Worm (Caenorhabditis elegans) whole organism, mixed stage, embryonic: ENCODE results near the gene sms-2.

ENCODE experiments used
- M03D4.4 ChIP-seq: sonication (generic microtip); optimal IDR thresholded peaks from 2 replicates; lab custom pipeline; 2017; ENCODE audit warnings: mild to moderate bottlenecking, missing genetic modification characterization, missing compliant biosample characterization
- bed-3 ChIP-seq: fragments of 200-800 bp; sonication (Bioruptor generic); optimal IDR thresholded peaks from 3 replicates; lab custom pipeline; 2018; ENCODE audit warnings: mild to moderate bottlenecking, missing genetic modification characterization, moderate library complexity, missing compliant biosample characterization
- ceh-39 ChIP-seq: fragments of 150-350 bp; optimal IDR thresholded peaks from 2 replicates; lab custom pipeline; 2014; ENCODE audit warnings: missing biosample characterization, missing genetic modification characterization
- ceh-43 ChIP-seq: fragments of 200-800 bp; sonication (Bioruptor generic); optimal IDR thresholded peaks from 2 replicates; lab custom pipeline; 2018; ENCODE audit warnings: mild to moderate bottlenecking, missing genetic modification characterization, moderate library complexity, missing compliant biosample characterization
- ceh-83 ChIP-seq: fragments of 200-800 bp; sonication (Bioruptor generic); optimal IDR thresholded peaks from 2 replicates; lab custom pipeline; 2018; ENCODE audit warnings: mild to moderate bottlenecking, missing genetic modification characterization, missing compliant biosample characterization
- ces-1 ChIP-seq: fragments of 150-350 bp; optimal IDR thresholded peaks from 2 replicates; lab custom pipeline; 2014; ENCODE audit warnings: missing biosample characterization, missing genetic modification reagents, missing genetic modification characterization
- cnd-1 ChIP-seq: fragments of 200-800 bp; sonication (Bioruptor generic); optimal IDR thresholded peaks from 2 replicates; lab custom pipeline; 2018; ENCODE audit warnings: mild to moderate bottlenecking, missing genetic modification characterization, missing compliant biosample characterization
- drap-1 ChIP-seq: fragments of 200-800 bp; sonication (Bioruptor generic); optimal IDR thresholded peaks from 3 replicates; lab custom pipeline; 2018; ENCODE audit warnings: mild to moderate bottlenecking, missing genetic modification characterization, missing compliant biosample characterization
- elt-1 ChIP-seq: sonication (generic microtip); optimal IDR thresholded peaks from 2 replicates; lab custom pipeline; 2017; ENCODE audit warnings: missing genetic modification characterization, mild to moderate bottlenecking, missing compliant biosample characterization, antibody characterized with exemption, moderate library complexity, borderline replicate concordance; ENCODE audit not compliant: insufficient read depth
- elt-3 ChIP-seq: fragments of 150-350 bp; optimal IDR thresholded peaks from 2 replicates; lab custom pipeline; 2014; ENCODE audit warnings: missing biosample characterization, missing genetic modification characterization
- ham-2 ChIP-seq: fragments of 200-800 bp; sonication (Bioruptor generic); optimal IDR thresholded peaks from 2 replicates; lab custom pipeline; 2018; ENCODE audit warnings: mild to moderate bottlenecking, missing genetic modification characterization, missing compliant biosample characterization
- hlh-1 ChIP-seq: fragments of 150-350 bp; optimal IDR thresholded peaks from 2 replicates; lab custom pipeline; 2014; ENCODE audit warnings: missing biosample characterization, missing genetic modification reagents, missing genetic modification characterization
- lin-13 ChIP-seq: fragments of 150-350 bp; optimal IDR thresholded peaks from 2 replicates; lab custom pipeline; 2014; ENCODE audit warnings: missing biosample characterization, missing genetic modification characterization
- lin-32 ChIP-seq: fragments of 200-800 bp; sonication (Bioruptor generic); optimal IDR thresholded peaks from 2 replicates; lab custom pipeline; 2018; ENCODE audit warnings: mild to moderate bottlenecking, missing genetic modification characterization, missing compliant biosample characterization
- lsy-2 ChIP-seq: fragments of 150-350 bp; optimal IDR thresholded peaks from 2 replicates; lab custom pipeline; 2014; ENCODE audit warnings: missing biosample characterization, missing genetic modification characterization
- mab-5 ChIP-seq: fragments of 150-350 bp; optimal IDR thresholded peaks from 2 replicates; lab custom pipeline; 2014; ENCODE audit warnings: missing biosample characterization, missing genetic modification characterization
- mep-1 ChIP-seq: fragments of 150-350 bp; optimal IDR thresholded peaks from 2 replicates; lab custom pipeline; 2017; ENCODE audit warnings: missing biosample characterization, missing genetic modification reagents, missing genetic modification characterization, inconsistent platforms
- mls-2 ChIP-seq: sonication (generic microtip); optimal IDR thresholded peaks from 2 replicates; lab custom pipeline; 2016; ENCODE audit warnings: mild to moderate bottlenecking, missing genetic modification characterization, moderate library complexity, missing compliant biosample characterization
- nhr-2 ChIP-seq: fragments of 150-350 bp; optimal IDR thresholded peaks from 2 replicates; lab custom pipeline; 2014; ENCODE audit warnings: missing biosample characterization, missing genetic modification characterization
- nhr-237 ChIP-seq: fragments of 150-350 bp; optimal IDR thresholded peaks from 2 replicates; lab custom pipeline; 2014; ENCODE audit warnings: missing biosample characterization, missing genetic modification characterization
- nhr-28 ChIP-seq: fragments of 150-350 bp; optimal IDR thresholded peaks from 2 replicates; lab custom pipeline; 2014; ENCODE audit warnings: missing biosample characterization, missing genetic modification characterization
- nhr-76 ChIP-seq: sonication (generic microtip); optimal IDR thresholded peaks from 2 replicates; lab custom pipeline; 2017; ENCODE audit warnings: missing biosample characterization, missing genetic modification characterization
- pha-4 ChIP-seq: fragments of 150-350 bp; optimal IDR thresholded peaks from 2 replicates; lab custom pipeline; 2018; ENCODE audit warnings: missing biosample characterization, missing genetic modification reagents, missing genetic modification characterization
- snpc-4 ChIP-seq: fragments of 150-350 bp; optimal IDR thresholded peaks from 2 replicates; lab custom pipeline; 2014; ENCODE audit warnings: missing biosample characterization, missing genetic modification characterization
- sptf-1 ChIP-seq: sonication (generic microtip); optimal IDR thresholded peaks from 2 replicates; lab custom pipeline; 2017; ENCODE audit warnings: mild to moderate bottlenecking, missing genetic modification characterization, moderate library complexity, missing compliant biosample characterization
- unc-120 ChIP-seq: sonication (generic microtip); optimal IDR thresholded peaks from 2 replicates; lab custom pipeline; 2017; ENCODE audit warnings: missing genetic modification characterization, missing compliant biosample characterization; ENCODE audit not compliant: poor library complexity, severe bottlenecking
- unc-62 ChIP-seq: fragments of 150-350 bp; optimal IDR thresholded peaks from 2 replicates; lab custom pipeline; 2014; ENCODE audit warnings: missing biosample characterization, missing genetic modification reagents, missing genetic modification characterization
- zip-8 ChIP-seq: fragments of 150-350 bp; optimal IDR thresholded peaks from 2 replicates; lab custom pipeline; 2014; ENCODE audit warnings: missing biosample characterization, missing genetic modification characterization
- ztf-11 ChIP-seq: fragments of 150-350 bp; optimal IDR thresholded peaks from 2 replicates; lab custom pipeline; 2014; ENCODE audit warnings: missing biosample characterization, missing genetic modification characterization

The sms-2 gene

DNA sequence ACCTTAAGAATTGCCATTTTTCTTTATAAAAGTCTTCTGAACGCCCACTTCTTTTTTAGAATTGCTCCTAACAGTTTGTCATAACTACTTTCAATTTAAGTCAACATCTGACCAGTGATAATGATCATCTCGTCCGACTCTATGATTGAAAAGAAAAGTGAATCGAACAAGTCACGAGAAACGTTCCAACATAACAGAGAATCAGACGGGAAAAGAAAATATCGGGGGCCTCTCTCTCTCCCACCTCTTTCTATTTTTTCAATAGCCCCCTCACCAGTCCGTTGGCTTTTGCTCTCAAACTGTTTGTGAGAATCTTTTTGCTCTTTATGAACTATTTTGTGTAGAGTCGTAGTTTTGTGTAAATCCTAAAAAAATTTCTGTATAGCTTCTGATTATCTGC is 21.1 kb downstream of the sms-2 start:
- TF ChIP-seq nhr-28 (tag; lab: Kevin White, UChicago): no peak
- TF ChIP-seq mab-5: no peak
- TF ChIP-seq unc-62 (GFP tag; lab: Kevin White, UChicago): no peak
- no peak for TF ChIP-seq bed-3 (GFP tag; lab: Kevin White, UChicago)
- TF ChIP-seq nhr-2 (tag; lab: Kevin White, UChicago): no peak
- TF ChIP-seq ztf-11: no peak
- no peak for TF ChIP-seq drap-1 (GFP tag; lab: Kevin White, UChicago)
- TF ChIP-seq cnd-1: no peak
- TF ChIP-seq nhr-76: no peak
- no peak for TF ChIP-seq ceh-39
- no peak for TF ChIP-seq elt-1 (tag; lab: Kevin White, UChicago)
- no peak for TF ChIP-seq zip-8 (tag; lab: Kevin White, UChicago)
- no peak for TF ChIP-seq hlh-1
- TF ChIP-seq, all 35 proteins: peak for 0

DNA sequence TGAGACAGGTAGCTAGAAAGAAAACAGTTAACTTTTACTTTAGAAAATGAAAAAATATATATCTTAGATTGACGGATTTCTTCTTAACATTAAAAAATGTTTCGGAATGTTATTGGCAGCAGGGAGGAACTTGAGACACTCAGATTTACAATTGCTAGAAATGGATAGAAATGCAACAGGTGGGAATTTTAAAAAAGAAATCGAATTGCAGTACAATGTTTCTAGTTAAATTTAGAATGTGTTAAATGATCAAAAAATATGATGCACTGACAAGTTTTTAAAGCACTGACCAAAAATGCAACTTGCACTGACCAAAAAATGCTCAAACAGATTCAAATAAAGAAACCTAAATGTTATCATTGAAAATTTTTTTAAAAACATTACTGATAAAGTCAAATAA is 22.6 kb downstream of the sms-2 start:
- no peak for TF ChIP-seq lin-13
- no peak for TF ChIP-seq bed-3 (GFP tag; lab: Kevin White, UChicago)
- no peak for TF ChIP-seq hlh-1
- no peak for TF ChIP-seq nhr-76
- no peak for TF ChIP-seq nhr-28 (tag; lab: Kevin White, UChicago)
- TF ChIP-seq ces-1 (GFP tag; lab: Kevin White, UChicago): no peak
- TF ChIP-seq ztf-11: no peak
- no peak for TF ChIP-seq ceh-43 (GFP tag; lab: Kevin White, UChicago)
- TF ChIP-seq ceh-83 (GFP tag; lab: Kevin White, UChicago): no peak
- TF ChIP-seq drap-1 (GFP tag; lab: Kevin White, UChicago): no peak
- no peak for TF ChIP-seq zip-8 (tag; lab: Kevin White, UChicago)
- TF ChIP-seq nhr-237 (tag; lab: Kevin White, UChicago): no peak

DNA sequence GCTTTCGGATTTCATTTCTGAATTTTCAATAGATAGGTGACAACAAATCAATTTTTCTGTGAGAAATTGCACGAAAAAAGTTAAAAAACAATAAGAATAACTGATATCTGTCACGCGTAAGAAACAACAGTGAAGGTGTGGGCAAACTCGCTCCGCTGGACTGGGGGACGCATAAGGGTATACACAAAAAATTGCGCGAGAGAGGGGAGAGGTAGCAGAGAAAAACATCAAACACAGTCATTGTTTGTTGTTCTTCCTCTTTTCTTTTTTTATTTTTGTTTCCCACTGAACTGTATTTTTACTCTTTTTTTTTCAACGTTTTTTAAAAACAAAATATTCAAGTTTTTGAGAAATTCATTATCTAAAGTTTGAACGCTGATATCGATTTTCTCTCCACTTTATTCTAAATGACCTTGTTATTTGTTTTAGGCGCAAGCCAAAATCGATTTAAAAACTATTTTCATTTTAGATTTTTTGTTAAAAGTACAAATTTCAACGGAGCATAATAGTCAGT is 24.1 kb downstream of the sms-2 start, which contains the start of the genes pifk-1 and tbc-11:
Gene pifk-1 (minus strand): TSS at position 17 of the 514 bp plus-strand sequence.
Gene tbc-11 (plus strand): TSS at position 464 of the 514 bp plus-strand sequence.
- TF ChIP-seq pha-4 (tag; lab: Kevin White, UChicago) (peak; percentile 12), ceh-43 (GFP tag; lab: Kevin White, UChicago) (no peak), mep-1 (tag; lab: Kevin White, UChicago) (peak; percentile 70), elt-3 (tag; lab: Kevin White, UChicago) (no peak), nhr-76 (no peak), unc-120 (peak; percentile 26), mls-2 (tag; lab: Kevin White, UChicago) (no peak)
- TF ChIP-seq, all 35 proteins: peak for 3

DNA sequence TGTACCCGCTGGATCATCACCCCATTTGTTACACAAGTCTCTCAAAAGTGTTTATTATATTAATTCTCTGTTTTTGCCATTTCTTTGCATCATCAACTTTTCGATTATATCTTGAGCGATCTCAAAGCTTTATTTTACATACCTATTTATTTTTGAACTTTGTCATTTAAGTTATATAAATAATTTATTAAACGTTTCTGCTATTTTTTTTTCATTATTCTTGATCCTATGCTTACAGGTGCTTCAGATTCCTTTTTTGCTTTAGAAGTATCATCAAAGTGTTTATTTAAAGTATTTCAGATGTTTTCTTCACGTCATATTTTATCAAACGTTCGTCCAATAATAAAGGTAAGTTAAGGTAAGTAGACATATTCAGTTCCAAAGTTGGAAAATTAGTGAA is 30.6 kb downstream of the sms-2 start, which contains the start of gene F35H12.5:
Gene F35H12.5 (plus strand): TSS at position 301 of the 400 bp plus-strand sequence.
- no peak for TF ChIP-seq drap-1 (GFP tag; lab: Kevin White, UChicago)
- no peak for TF ChIP-seq unc-62 (GFP tag; lab: Kevin White, UChicago)
- no peak for TF ChIP-seq ces-1 (GFP tag; lab: Kevin White, UChicago)
- TF ChIP-seq nhr-2 (tag; lab: Kevin White, UChicago): no peak
- TF ChIP-seq mls-2 (tag; lab: Kevin White, UChicago): no peak
- TF ChIP-seq M03D4.4 (tag; lab: Kevin White, UChicago): no peak
- TF ChIP-seq sptf-1: no peak
- no peak for TF ChIP-seq lin-13
- TF ChIP-seq elt-1 (tag; lab: Kevin White, UChicago): no peak
- TF ChIP-seq lsy-2 (tag; lab: Kevin White, UChicago): no peak
- TF ChIP-seq elt-3 (tag; lab: Kevin White, UChicago): no peak
- no peak for TF ChIP-seq mab-5
- no peak for TF ChIP-seq ceh-43 (GFP tag; lab: Kevin White, UChicago)
- TF ChIP-seq ham-2 (GFP tag; lab: Kevin White, UChicago): no peak

DNA sequence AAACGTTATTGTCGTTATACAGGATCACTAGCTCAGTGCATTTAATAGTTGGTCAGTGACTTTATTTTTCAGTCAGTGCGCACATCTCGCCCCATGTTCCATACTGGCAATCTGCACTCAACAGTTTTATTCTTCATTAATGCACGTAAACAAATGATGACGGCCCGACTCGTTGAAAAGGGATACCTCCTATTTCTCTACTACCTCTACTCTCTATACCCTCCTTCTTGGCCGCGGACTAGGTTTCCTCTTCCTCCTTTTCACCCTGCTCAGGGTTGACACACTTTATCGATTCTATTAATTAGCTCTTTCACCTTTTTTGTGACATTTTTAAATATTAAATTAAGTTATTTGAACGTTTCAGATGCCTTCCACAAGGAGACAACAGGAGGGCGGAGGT is 33.2 kb downstream of the sms-2 start, which contains the start of gene sel-12:
Gene sel-12 (plus strand): TSS at position 358 of the 400 bp plus-strand sequence.
- peak; percentile 9 for TF ChIP-seq lin-32 (GFP tag; lab: Kevin White, UChicago)
- peak; percentile 62 for TF ChIP-seq ces-1 (GFP tag; lab: Kevin White, UChicago)
- TF ChIP-seq ceh-39: peak; percentile 72
- peak; percentile 41 for TF ChIP-seq unc-120
- no peak for TF ChIP-seq snpc-4 (tag; lab: Kevin White, UChicago)
- TF ChIP-seq, all 35 proteins: peak for 4
